Worm (Caenorhabditis elegans) whole organism, late embryonic: Measurements from ENCODE around the gene F59F3.6.
A peak's percentile ranks its signal among the peaks of the same experiment; 100 is the strongest.

Experiments
- C38D4.7 ChIP-seq: fragments of 200-800 bp; sonication (Bioruptor generic); optimal IDR thresholded peaks from 2 replicates; lab custom pipeline; 2018; ENCODE audit warnings: mild to moderate bottlenecking, missing genetic modification characterization, moderate library complexity, missing compliant biosample characterization
- F13H6.1 ChIP-seq: sonication (generic microtip); optimal IDR thresholded peaks from 2 replicates; lab custom pipeline; 2016; ENCODE audit warnings: missing genetic modification characterization, missing compliant biosample characterization
- K02D7.2 ChIP-seq: sonication (generic microtip); optimal IDR thresholded peaks from 2 replicates; lab custom pipeline; 2017; ENCODE audit warnings: mild to moderate bottlenecking, missing genetic modification characterization, missing compliant biosample characterization
- ama-1 ChIP-seq: fragments of 150-350 bp; optimal IDR thresholded peaks from 2 replicates; lab custom pipeline; 2014
- ceh-18 ChIP-seq: sonication (generic microtip); optimal IDR thresholded peaks from 2 replicates; lab custom pipeline; 2016; ENCODE audit warnings: missing genetic modification characterization, missing compliant biosample characterization
- ceh-19 ChIP-seq: fragments of 200-800 bp; sonication (Bioruptor generic); optimal IDR thresholded peaks from 2 replicates; lab custom pipeline; 2018; ENCODE audit warnings: mild to moderate bottlenecking, missing genetic modification characterization, missing compliant biosample characterization
- ceh-22 ChIP-seq: sonication (generic microtip); optimal IDR thresholded peaks from 2 replicates; lab custom pipeline; 2017; ENCODE audit warnings: missing biosample characterization, missing genetic modification characterization
- ceh-24 ChIP-seq: sonication (generic microtip); optimal IDR thresholded peaks from 2 replicates; lab custom pipeline; 2016; ENCODE audit warnings: mild to moderate bottlenecking, missing genetic modification characterization, missing compliant biosample characterization
- ceh-34 ChIP-seq: sonication (generic microtip); optimal IDR thresholded peaks from 2 replicates; lab custom pipeline; 2016; ENCODE audit warnings: mild to moderate bottlenecking, missing genetic modification characterization, missing compliant biosample characterization
- ceh-45 ChIP-seq: fragments of 200-800 bp; sonication (Bioruptor generic); IDR thresholded peaks from 2 replicates; pipeline ENCODE4 v1.3.6; 2022; ENCODE audit warnings: missing genetic modification reagents, missing genetic modification characterization, missing compliant biosample characterization
- ceh-48 ChIP-seq: sonication (generic microtip); optimal IDR thresholded peaks from 2 replicates; lab custom pipeline; 2016; ENCODE audit warnings: missing genetic modification characterization, inconsistent platforms, missing compliant biosample characterization
- ceh-6 ChIP-seq: fragments of 200-800 bp; sonication (Bioruptor generic); optimal IDR thresholded peaks from 2 replicates; lab custom pipeline; 2018; ENCODE audit warnings: mild to moderate bottlenecking, missing genetic modification characterization, missing compliant biosample characterization
- che-1 ChIP-seq: sonication (generic microtip); optimal IDR thresholded peaks from 2 replicates; lab custom pipeline; 2016; ENCODE audit warnings: mild to moderate bottlenecking, missing genetic modification characterization, missing compliant biosample characterization
- dmd-4 ChIP-seq: sonication (generic microtip); optimal IDR thresholded peaks from 2 replicates; lab custom pipeline; 2016; ENCODE audit warnings: borderline replicate concordance, missing genetic modification characterization, missing compliant biosample characterization
- dve-1 ChIP-seq: sonication (generic microtip); optimal IDR thresholded peaks from 2 replicates; lab custom pipeline; 2017; ENCODE audit warnings: antibody characterized with exemption, mild to moderate bottlenecking, missing genetic modification characterization, missing compliant biosample characterization
- elt-4 ChIP-seq: sonication (generic microtip); optimal IDR thresholded peaks from 2 replicates; lab custom pipeline; 2016; ENCODE audit warnings: missing genetic modification characterization, missing compliant biosample characterization
- eyg-1 ChIP-seq: sonication (generic microtip); optimal IDR thresholded peaks from 2 replicates; lab custom pipeline; 2016; ENCODE audit warnings: missing genotype, missing genetic modification characterization, missing compliant biosample characterization
- hlh-13 ChIP-seq: fragments of 200-800 bp; sonication (Bioruptor generic); optimal IDR thresholded peaks from 2 replicates; lab custom pipeline; 2018; ENCODE audit warnings: mild to moderate bottlenecking, missing genetic modification characterization, missing compliant biosample characterization
- hlh-15 ChIP-seq: sonication (generic microtip); optimal IDR thresholded peaks from 2 replicates; lab custom pipeline; 2016; ENCODE audit warnings: missing genetic modification characterization, missing compliant biosample characterization
- hlh-6 ChIP-seq: sonication (generic microtip); optimal IDR thresholded peaks from 2 replicates; lab custom pipeline; 2016; ENCODE audit warnings: missing genotype, missing genetic modification characterization, missing compliant biosample characterization
- hlh-8 ChIP-seq: sonication (generic microtip); optimal IDR thresholded peaks from 2 replicates; lab custom pipeline; 2016; ENCODE audit warnings: missing genotype, missing genetic modification characterization, missing compliant biosample characterization
- nhr-232 ChIP-seq: sonication (generic microtip); optimal IDR thresholded peaks from 2 replicates; lab custom pipeline; 2016; ENCODE audit warnings: missing genetic modification characterization, missing compliant biosample characterization
- odd-2 ChIP-seq: sonication (generic microtip); optimal IDR thresholded peaks from 2 replicates; lab custom pipeline; 2017; ENCODE audit warnings: antibody characterized with exemption, mild to moderate bottlenecking, missing genetic modification characterization, missing compliant biosample characterization
- pag-3 ChIP-seq: sonication (generic microtip); optimal IDR thresholded peaks from 2 replicates; lab custom pipeline; 2016; ENCODE audit warnings: missing compliant biosample characterization, missing genetic modification characterization, borderline replicate concordance
- pax-1 ChIP-seq: fragments of 150-350 bp; optimal IDR thresholded peaks from 2 replicates; lab custom pipeline; 2014; ENCODE audit warnings: missing biosample characterization, missing genetic modification characterization
- pha-4 ChIP-seq: fragments of 150-350 bp; optimal IDR thresholded peaks from 2 replicates; lab custom pipeline; 2018; ENCODE audit warnings: missing biosample characterization, missing genetic modification reagents, missing genetic modification characterization
- pqm-1 ChIP-seq: sonication (generic microtip); optimal IDR thresholded peaks from 2 replicates; lab custom pipeline; 2016; ENCODE audit warnings: missing genetic modification characterization, missing compliant biosample characterization
- pros-1 ChIP-seq: fragments of 150-350 bp; optimal IDR thresholded peaks from 2 replicates; lab custom pipeline; 2014; ENCODE audit warnings: missing biosample characterization, missing genetic modification reagents, missing genetic modification characterization
- rnt-1 ChIP-seq: sonication (generic microtip); optimal IDR thresholded peaks from 2 replicates; lab custom pipeline; 2016; ENCODE audit warnings: missing genetic modification characterization, missing compliant biosample characterization
- sdc-2 ChIP-seq: sonication (generic microtip); optimal IDR thresholded peaks from 2 replicates; lab custom pipeline; 2016; ENCODE audit warnings: missing genotype, missing genetic modification characterization, missing compliant biosample characterization
- syd-9 ChIP-seq: sonication (generic microtip); optimal IDR thresholded peaks from 2 replicates; lab custom pipeline; 2016; ENCODE audit warnings: mild to moderate bottlenecking, missing genetic modification characterization, moderate library complexity, missing compliant biosample characterization
- tbx-2 ChIP-seq: sonication (generic microtip); optimal IDR thresholded peaks from 2 replicates; lab custom pipeline; 2016; ENCODE audit warnings: missing genetic modification characterization, missing compliant biosample characterization
- tbx-7 ChIP-seq: sonication (generic microtip); optimal IDR thresholded peaks from 2 replicates; lab custom pipeline; 2016; ENCODE audit warnings: missing genotype, missing genetic modification characterization, missing compliant biosample characterization
- ttx-3 ChIP-seq: sonication (generic microtip); optimal IDR thresholded peaks from 2 replicates; lab custom pipeline; 2016; ENCODE audit warnings: missing genetic modification reagents, missing genetic modification characterization, missing compliant biosample characterization
- unc-42 ChIP-seq: sonication (generic microtip); optimal IDR thresholded peaks from 2 replicates; lab custom pipeline; 2016; ENCODE audit warnings: missing genotype, missing genetic modification characterization, missing compliant biosample characterization
- zip-5 ChIP-seq: sonication (generic microtip); optimal IDR thresholded peaks from 2 replicates; lab custom pipeline; 2016; ENCODE audit warnings: missing genetic modification characterization, missing compliant biosample characterization

The F59F3.6 gene

ce11 chrX:11031047-11031695, 32.1 kb upstream of the F59F3.6 start (continued):
- no peak for TF ChIP-seq pha-4 (tag; lab: Kevin White, UChicago)
- TF ChIP-seq pax-1, result peak; percentile 67
- TF ChIP-seq hlh-6 (tag; lab: Kevin White, UChicago), result peak; percentile 77
- no peak for TF ChIP-seq pqm-1
- TF ChIP-seq ttx-3 (tag; lab: Kevin White, UChicago), result no peak
- peak; percentile 90 for TF ChIP-seq pros-1 (tag; lab: Kevin White, UChicago)
- TF ChIP-seq che-1 (tag; lab: Kevin White, UChicago), result no peak
- TF ChIP-seq ceh-18 (tag; lab: Kevin White, UChicago), result peak; percentile 86
- TF ChIP-seq rnt-1 (tag; lab: Kevin White, UChicago), result peak; percentile 94
- no peak for TF ChIP-seq nhr-232 (tag; lab: Kevin White, UChicago)
- peak; percentile 18 for TF ChIP-seq ceh-22 (tag; lab: Kevin White, UChicago)
- TF ChIP-seq hlh-15 (tag; lab: Kevin White, UChicago), result no peak
- TF ChIP-seq dmd-4 (tag; lab: Kevin White, UChicago), result no peak
- peak; percentile 50 for TF ChIP-seq ceh-48 (tag; lab: Kevin White, UChicago)
- no peak for TF ChIP-seq C38D4.7
- TF ChIP-seq dve-1 (tag; lab: Kevin White, UChicago), result peak; percentile 52
- no peak for TF ChIP-seq K02D7.2 (tag; lab: Kevin White, UChicago)
- TF ChIP-seq tbx-2 (tag; lab: Kevin White, UChicago), result peak; percentile 96
- peak; percentile 51 for TF ChIP-seq ceh-19 (GFP tag; lab: Kevin White, UChicago)
- TF ChIP-seq pag-3 (tag; lab: Kevin White, UChicago), result peak; percentile 58
- no peak for TF ChIP-seq odd-2 (tag; lab: Kevin White, UChicago)
- TF ChIP-seq ceh-24 (tag; lab: Kevin White, UChicago), result no peak
- TF ChIP-seq, all 69 proteins: peak for 41

ce11 chrX:11028617-11029016, 29.5 kb upstream of the F59F3.6 start, which contains the start of gene ldb-1:
TSS of gene ldb-1 (plus strand) at chrX:11028917.
- TF ChIP-seq hlh-8 (tag; lab: Kevin White, UChicago), result no peak
- TF ChIP-seq ceh-22 (tag; lab: Kevin White, UChicago), result no peak
- no peak for TF ChIP-seq tbx-7 (tag; lab: Kevin White, UChicago)
- no peak for TF ChIP-seq ama-1 (lab: Kevin White, UChicago)
- TF ChIP-seq ceh-48 (tag; lab: Kevin White, UChicago), result no peak
- TF ChIP-seq tbx-2 (tag; lab: Kevin White, UChicago), result no peak
- TF ChIP-seq syd-9 (tag; lab: Kevin White, UChicago), result no peak
- TF ChIP-seq hlh-15 (tag; lab: Kevin White, UChicago), result no peak

ce11 chrX:11016100-11016499, 17.0 kb upstream of the F59F3.6 start, which contains the start of gene egl-15:
TSS of gene egl-15 (plus strand) at chrX:11016400.
- TF ChIP-seq pax-1 (no peak), eyg-1 (no peak)

ce11 chrX:11014394-11015280, 15.6 kb upstream of the F59F3.6 start:
- TF ChIP-seq sdc-2 (tag; lab: Kevin White, UChicago) (no peak), hlh-13 (GFP tag; lab: Kevin White, UChicago) (no peak), elt-4 (tag; lab: Kevin White, UChicago) (no peak), ceh-34 (no peak), ceh-6 (GFP tag; lab: Kevin White, UChicago) (no peak), F13H6.1 (no peak), ceh-19 (GFP tag; lab: Kevin White, UChicago) (no peak), tbx-2 (tag; lab: Kevin White, UChicago) (no peak), ceh-45 (GFP tag; lab: Robert Waterston, UW) (no peak), tbx-7 (tag; lab: Kevin White, UChicago) (no peak), zip-5 (no peak), unc-42 (no peak)
- TF ChIP-seq, all 69 proteins: peak for 0
